Worm (Caenorhabditis elegans) whole organism, L3 larva: Measurements from ENCODE around the gene Y51H4A.936.
"Not testable (repeated sequence)": the region's sequence is repeated elsewhere in the genome, so short reads cannot be mapped to it uniquely, and the experiment has no call there.

ENCODE experiments used
- R02D3.7 ChIP-seq: fragments of 150-350 bp; optimal IDR thresholded peaks from 2 replicates; lab custom pipeline; 2014; ENCODE audit warnings: missing biosample characterization, missing genetic modification characterization
- ZK546.5 ChIP-seq: sonication (generic microtip); optimal IDR thresholded peaks from 2 replicates; lab custom pipeline; 2017; ENCODE audit warnings: missing biosample characterization, missing genetic modification characterization
- aly-2 ChIP-seq: fragments of 150-350 bp; optimal IDR thresholded peaks from 2 replicates; lab custom pipeline; 2014; ENCODE audit warnings: missing biosample characterization, missing genetic modification characterization
- ama-1 ChIP-seq: fragments of 150-350 bp; optimal IDR thresholded peaks from 2 replicates; lab custom pipeline; 2018
- ceh-28 ChIP-seq: fragments of 150-350 bp; optimal IDR thresholded peaks from 2 replicates; lab custom pipeline; 2014; ENCODE audit warnings: missing biosample characterization, missing genetic modification reagents, missing genetic modification characterization
- ceh-82 ChIP-seq: fragments of 150-350 bp; optimal IDR thresholded peaks from 2 replicates; lab custom pipeline; 2014; ENCODE audit warnings: missing biosample characterization, missing genetic modification characterization
- ceh-9 ChIP-seq: sonication (generic microtip); optimal IDR thresholded peaks from 2 replicates; lab custom pipeline; 2018; ENCODE audit warnings: missing biosample characterization, missing genetic modification characterization
- daf-12 ChIP-seq: fragments of 150-350 bp; optimal IDR thresholded peaks from 2 replicates; lab custom pipeline; 2014; ENCODE audit warnings: missing biosample characterization, missing genetic modification reagents, missing genetic modification characterization
- egl-5 ChIP-seq: fragments of 150-350 bp; optimal IDR thresholded peaks from 2 replicates; lab custom pipeline; 2017; ENCODE audit warnings: missing biosample characterization, missing genetic modification reagents, missing genetic modification characterization, inconsistent platforms
- elt-1 ChIP-seq: fragments of 150-350 bp; optimal IDR thresholded peaks from 2 replicates; lab custom pipeline; 2014; ENCODE audit warnings: missing biosample characterization, missing genetic modification characterization
- elt-2 ChIP-seq: sonication (generic microtip); optimal IDR thresholded peaks from 2 replicates; lab custom pipeline; 2016; ENCODE audit warnings: missing genetic modification reagents, mild to moderate bottlenecking, missing genetic modification characterization, missing compliant biosample characterization
- elt-3 ChIP-seq, 3 experiments: fragments of 150-350 bp in 1 of 3; sonication (generic microtip) in 2 of 3; optimal IDR thresholded peaks; 2 replicates in 2 of 3; 4 replicates in 1 of 3; lab custom pipeline; 2014 to 2017; ENCODE audit warnings: missing biosample characterization in 3 of 3, missing genetic modification characterization in 3 of 3
- fkh-10 ChIP-seq: sonication (generic microtip); optimal IDR thresholded peaks from 2 replicates; lab custom pipeline; 2017; ENCODE audit warnings: missing biosample characterization, missing genetic modification reagents, missing genetic modification characterization
- fkh-2 ChIP-seq: fragments of 150-350 bp; optimal IDR thresholded peaks from 2 replicates; lab custom pipeline; 2014; ENCODE audit warnings: missing biosample characterization, missing genetic modification reagents, missing genetic modification characterization
- hmg-11 ChIP-seq: sonication (generic microtip); optimal IDR thresholded peaks from 2 replicates; lab custom pipeline; 2016; ENCODE audit warnings: missing genetic modification characterization, missing compliant biosample characterization
- jun-1 ChIP-seq: fragments of 150-350 bp; optimal IDR thresholded peaks from 2 replicates; lab custom pipeline; 2014; ENCODE audit warnings: missing biosample characterization, missing genetic modification reagents, missing genetic modification characterization
- lin-15B ChIP-seq: fragments of 150-350 bp; optimal IDR thresholded peaks from 2 replicates; lab custom pipeline; 2014; ENCODE audit warnings: missing biosample characterization, missing genetic modification characterization
- lin-39 ChIP-seq: fragments of 150-350 bp; optimal IDR thresholded peaks from 2 replicates; lab custom pipeline; 2018; ENCODE audit warnings: missing biosample characterization, missing genetic modification reagents, missing genetic modification characterization
- lsy-12 ChIP-seq: sonication (generic microtip); optimal IDR thresholded peaks from 2 replicates; lab custom pipeline; 2016; ENCODE audit warnings: mild to moderate bottlenecking, missing genetic modification characterization, missing compliant biosample characterization
- mdl-1 ChIP-seq: fragments of 150-350 bp; optimal IDR thresholded peaks from 2 replicates; lab custom pipeline; 2014; ENCODE audit warnings: missing biosample characterization, missing genetic modification characterization
- mml-1 ChIP-seq: fragments of 150-350 bp; sonication (generic microtip); optimal IDR thresholded peaks from 3 replicates; lab custom pipeline; 2014; ENCODE audit warnings: missing biosample characterization, missing genetic modification characterization
- nfya-1 ChIP-seq: sonication (generic microtip); optimal IDR thresholded peaks from 2 replicates; lab custom pipeline; 2017; ENCODE audit warnings: missing genetic modification characterization, mild to moderate bottlenecking, missing compliant biosample characterization, antibody characterized with exemption, moderate library complexity; ENCODE audit not compliant: insufficient read depth
- nhr-12 ChIP-seq: fragments of 150-350 bp; optimal IDR thresholded peaks from 2 replicates; lab custom pipeline; 2014; ENCODE audit warnings: missing biosample characterization, missing genetic modification characterization
- nhr-237 ChIP-seq: fragments of 150-350 bp; optimal IDR thresholded peaks from 2 replicates; lab custom pipeline; 2014; ENCODE audit warnings: missing biosample characterization, missing genetic modification characterization
- nhr-28 ChIP-seq: fragments of 150-350 bp; optimal IDR thresholded peaks from 2 replicates; lab custom pipeline; 2014; ENCODE audit warnings: missing biosample characterization, missing genetic modification characterization
- nhr-67 ChIP-seq: fragments of 150-350 bp; optimal IDR thresholded peaks from 2 replicates; lab custom pipeline; 2014; ENCODE audit warnings: missing biosample characterization, missing genetic modification characterization
- nhr-77 ChIP-seq: fragments of 150-350 bp; optimal IDR thresholded peaks from 2 replicates; lab custom pipeline; 2014; ENCODE audit warnings: missing biosample characterization, missing genetic modification characterization
- pha-4 ChIP-seq: fragments of 150-350 bp; optimal IDR thresholded peaks from 2 replicates; lab custom pipeline; 2014; ENCODE audit warnings: missing biosample characterization, missing genetic modification reagents, missing genetic modification characterization
- pqm-1 ChIP-seq: fragments of 150-350 bp; optimal IDR thresholded peaks from 2 replicates; lab custom pipeline; 2017; ENCODE audit warnings: missing biosample characterization, missing genetic modification characterization, inconsistent platforms
- sea-2 ChIP-seq: fragments of 150-350 bp; sonication (generic microtip); optimal IDR thresholded peaks from 4 replicates; lab custom pipeline; 2014; ENCODE audit warnings: missing biosample characterization, missing genetic modification reagents, missing genetic modification characterization
- snpc-4 ChIP-seq: fragments of 150-350 bp; optimal IDR thresholded peaks from 2 replicates; lab custom pipeline; 2014; ENCODE audit warnings: missing biosample characterization, missing genetic modification characterization
- unc-62 ChIP-seq: fragments of 150-350 bp; sonication (generic microtip); optimal IDR thresholded peaks from 4 replicates; lab custom pipeline; 2014; ENCODE audit warnings: missing biosample characterization, missing genetic modification reagents, missing genetic modification characterization
- zag-1 ChIP-seq: fragments of 150-350 bp; optimal IDR thresholded peaks from 2 replicates; lab custom pipeline; 2014; ENCODE audit warnings: missing biosample characterization, missing genetic modification characterization
- ztf-11 ChIP-seq: fragments of 150-350 bp; optimal IDR thresholded peaks from 2 replicates; lab custom pipeline; 2014; ENCODE audit warnings: missing biosample characterization, missing genetic modification characterization

The Y51H4A.936 gene

ce11 chrIV:16625909-16626308, 3.3 kb upstream of the Y51H4A.936 start, which contains the start of gene fip-7:
TSS of gene fip-7 (plus strand) at chrIV:16626209.
- not testable (repeated sequence) for TF ChIP-seq ceh-28; aly-2 (tag; lab: Kevin White, UChicago); nhr-28

- TF ChIP-seq daf-12 (no peak), nhr-77 (tag; lab: Kevin White, UChicago) (no peak), ceh-28 (no peak)
Observed at ce11 chrIV:16627676-16628075, 1.5 kb upstream of the Y51H4A.936 start, which contains the start of gene fipr-28. TSS of gene fipr-28 (plus strand) at chrIV:16627976.

- TF ChIP-seq lin-39 (tag; lab: Kevin White, UChicago) (no peak), ceh-82 (tag; lab: Kevin White, UChicago) (no peak), elt-2 (tag; lab: Kevin White, UChicago) (no peak), ama-1 (lab: Kevin White, UChicago) (no peak), pqm-1 (tag; lab: Kevin White, UChicago) (no peak), lsy-12 (no peak), nfya-1 (no peak), hmg-11 (tag; lab: Kevin White, UChicago) (no peak), jun-1 (tag; lab: Kevin White, UChicago) (no peak), lin-15B (tag; lab: Kevin White, UChicago) (no peak), sea-2 (no peak), daf-12 (no peak), pha-4 (tag; lab: Kevin White, UChicago) (no peak), ZK546.5 (tag; lab: Kevin White, UChicago) (no peak), mdl-1 (tag; lab: Kevin White, UChicago) (no peak), zag-1 (tag; lab: Kevin White, UChicago) (no peak), nhr-77 (tag; lab: Kevin White, UChicago) (no peak), snpc-4 (tag; lab: Kevin White, UChicago) (no peak), unc-62 (no peak), mml-1 (no peak)
Observed at ce11 chrIV:16629815-16630214, 625 bp downstream of the Y51H4A.936 start.

- no peak for TF ChIP-seq fkh-10 (GFP tag; lab: Kevin White, UChicago)
- TF ChIP-seq fkh-2 (tag; lab: Kevin White, UChicago) = no peak
- TF ChIP-seq ceh-9 (tag; lab: Kevin White, UChicago) = no peak
- TF ChIP-seq pha-4 (tag; lab: Kevin White, UChicago) = no peak
- TF ChIP-seq nfya-1 = no peak
- TF ChIP-seq aly-2 (tag; lab: Kevin White, UChicago) = no peak
- TF ChIP-seq nhr-237 (tag; lab: Kevin White, UChicago) = no peak
- no peak for TF ChIP-seq ztf-11 (tag; lab: Kevin White, UChicago)
- no peak for TF ChIP-seq nhr-67 (tag; lab: Kevin White, UChicago)
- no peak for TF ChIP-seq nhr-12 (tag; lab: Kevin White, UChicago)
- TF ChIP-seq, all 47 proteins: peak for 0
Observed at ce11 chrIV:16630622-16631021, 1.4 kb downstream of the Y51H4A.936 start, which contains the start of gene fipr-27. TSS of gene fipr-27 (plus strand) at chrIV:16630922.

- TF ChIP-seq ceh-28 (peak; percentile 99), elt-1 (tag; lab: Kevin White, UChicago) (no peak)
Observed at ce11 chrIV:16643782-16644181, 14.6 kb downstream of the Y51H4A.936 start.

ce11 chrIV:16644979-16645378, 15.8 kb downstream of the Y51H4A.936 start:
- TF ChIP-seq ceh-28 = peak; percentile 71

ce11 chrIV:16645492-16646191, 16.5 kb downstream of the Y51H4A.936 start:
- TF ChIP-seq fkh-2 (tag; lab: Kevin White, UChicago) (no peak), R02D3.7 (tag; lab: Kevin White, UChicago) (no peak), sea-2 (no peak), elt-3 (tag; optimal IDR thresholded peaks at IDR 0.05; lab: Kevin White, UChicago) (no peak), egl-5 (tag; lab: Kevin White, UChicago) (no peak), ceh-28 (peak; percentile 89)
